Fruit fly (Drosophila melanogaster): Measurements from ENCODE around the gene CG15211.
A peak's percentile ranks its signal among the peaks of the same experiment; 100 is the strongest.

The CG15211 gene

DNA sequence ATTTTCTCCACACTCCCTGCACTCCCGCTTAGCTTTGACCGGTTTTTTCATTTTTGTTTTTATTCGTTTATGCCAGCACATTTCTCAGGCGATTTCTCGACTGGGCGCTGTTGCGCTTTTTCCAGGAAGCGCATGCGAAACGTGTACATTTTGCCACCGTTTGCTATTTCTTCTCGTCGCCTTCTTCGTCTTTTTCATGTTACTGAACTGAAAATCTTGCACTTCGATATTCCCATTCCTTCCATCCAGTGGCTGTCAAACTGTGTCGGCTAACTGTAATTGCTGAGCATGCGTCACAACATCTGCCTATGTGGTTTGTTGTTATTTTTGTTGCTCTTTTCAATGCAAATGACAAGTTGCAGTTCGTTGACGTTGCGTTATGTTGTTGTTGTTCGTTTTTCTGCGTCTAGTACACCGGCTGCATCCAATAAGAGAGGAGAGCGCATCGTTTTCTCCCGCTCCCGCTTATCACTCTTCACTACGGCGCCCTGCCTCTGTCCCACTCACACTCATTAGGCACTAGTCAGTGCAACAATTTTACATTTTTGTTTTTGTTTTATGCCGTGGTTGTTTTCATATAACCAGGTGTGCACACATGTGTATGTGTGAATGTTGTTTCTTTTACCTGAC lies 29.6 kb downstream of the CG15211 start:
- TF ChIP-seq abd-A (tag; optimal IDR thresholded peaks at IDR 0.05) = no peak
- peak; percentile 7 for TF ChIP-seq Med (GFP tag)
- TF ChIP-seq CG10321 (GFP tag; IDR thresholded peaks at IDR 0.05) = 0 out of 2 replicates have a peak, but pooled peaks have one; percentile 5
- TF ChIP-seq CG6654 (GFP tag; optimal IDR thresholded peaks at IDR 0.05) = peak; percentile 95
- TF ChIP-seq Stat92E (GFP tag; optimal IDR thresholded peaks at IDR 0.05) = peak in 1 of 3 experiments; percentile 66
- peak; percentile 68 for TF ChIP-seq Elba2 (GFP tag; optimal IDR thresholded peaks at IDR 0.05)
- peak; percentile 40; the same call in 1 of the 3 replicates for TF ChIP-seq ci (GFP tag; IDR thresholded peaks at IDR 0.05)
- TF ChIP-seq da (GFP tag; optimal IDR thresholded peaks at IDR 0.05) = peak; percentile 17
- TF ChIP-seq tll (GFP tag; optimal IDR thresholded peaks at IDR 0.05) = peak in 1 of 2 experiments; percentile 61
- TF ChIP-seq Nf-YB (GFP tag; optimal IDR thresholded peaks at IDR 0.05) = peak; percentile 76
- peak; percentile 66; the same call in 1 of the 4 replicates for TF ChIP-seq chinmo (GFP tag; IDR thresholded peaks at IDR 0.05; ENCODE audit: partially characterized antibody)
- no peak for TF ChIP-seq bbx (GFP tag; IDR thresholded peaks at IDR 0.05; ENCODE audit: partially characterized antibody)
- peak; percentile 47; the same call in 1 of the 3 replicates for TF ChIP-seq CG2199 (GFP tag; IDR thresholded peaks at IDR 0.05)
- TF ChIP-seq so (GFP tag; IDR thresholded peaks at IDR 0.05) = no peak
- peak; percentile 28 for TF ChIP-seq CG3838 (GFP tag; optimal IDR thresholded peaks at IDR 0.05)
- TF ChIP-seq Trl (optimal IDR thresholded peaks at IDR 0.05) = peak; percentile 34 to 64
- TF ChIP-seq Trl (GFP tag; optimal IDR thresholded peaks at IDR 0.05) = no peak
- TF ChIP-seq CG15479 (GFP tag; optimal IDR thresholded peaks at IDR 0.05) = peak; percentile 59
- peak in 1 of 2 experiments; percentile 51 for TF ChIP-seq insv (GFP tag; optimal IDR thresholded peaks at IDR 0.05)
- no peak for TF ChIP-seq CG18764 (GFP tag; optimal IDR thresholded peaks at IDR 0.05)
- peak; percentile 35 for TF ChIP-seq cad (GFP tag; optimal IDR thresholded peaks at IDR 0.05)
- TF ChIP-seq cg (GFP tag; optimal IDR thresholded peaks at IDR 0.05) = peak; percentile 41
- peak; percentile 29; the same call in 1 of the 2 replicates for TF ChIP-seq crol (GFP tag; IDR thresholded peaks at IDR 0.05)
- peak; percentile 89 for TF ChIP-seq CG4360 (GFP tag; IDR thresholded peaks at IDR 0.05)
- TF ChIP-seq ash1 (GFP tag; optimal IDR thresholded peaks at IDR 0.05) = no peak

DNA sequence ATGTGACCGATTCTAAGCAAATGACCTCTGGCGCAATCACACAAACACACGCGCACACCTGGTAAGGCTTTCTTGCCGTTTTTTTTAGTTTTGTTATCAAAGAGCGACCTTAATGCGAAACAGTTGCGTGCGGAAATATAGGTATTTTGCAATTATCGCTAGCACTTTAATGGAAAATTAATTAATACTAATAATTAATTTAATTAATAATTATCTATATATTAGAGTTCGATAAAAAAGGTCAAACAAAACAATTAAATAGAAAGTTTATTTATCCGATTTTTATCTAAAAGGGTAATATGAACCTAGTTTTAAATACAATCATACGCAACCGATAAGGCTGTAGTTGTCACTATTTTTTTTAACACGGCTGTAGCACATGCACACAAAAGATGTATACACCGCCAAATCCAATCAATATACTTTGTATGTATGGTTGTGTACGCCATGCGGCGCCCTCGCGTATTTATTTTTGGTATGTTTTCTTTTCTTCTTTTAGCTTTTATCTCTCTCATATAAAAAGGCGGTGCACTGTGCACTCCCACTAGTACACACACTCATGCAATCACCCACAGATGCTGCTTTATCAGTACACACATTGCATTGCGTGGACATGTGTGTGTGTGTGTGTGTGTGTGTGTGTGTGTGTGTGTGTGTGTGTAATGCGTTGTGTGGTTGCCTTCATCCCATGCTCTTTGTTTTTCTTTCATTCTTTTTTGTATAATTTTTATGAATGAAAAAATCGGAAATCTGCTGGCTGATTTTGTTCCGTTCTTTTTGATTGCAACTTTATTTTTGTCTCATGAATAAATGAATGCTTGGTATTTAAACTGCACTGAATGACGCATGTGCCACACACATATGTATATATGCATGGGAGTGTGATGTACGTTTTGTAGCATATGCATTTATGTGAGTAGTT lies 30.4 kb downstream of the CG15211 start:
- TF ChIP-seq CTCF (GFP tag; optimal IDR thresholded peaks at IDR 0.05) (peak; percentile 9), CG8478 (optimal IDR thresholded peaks at IDR 0.05) (no peak), grau (tag; optimal IDR thresholded peaks at IDR 0.05) (peak; percentile 79), MESR4 (GFP tag; optimal IDR thresholded peaks at IDR 0.05) (no peak), CG11247 (GFP tag; IDR thresholded peaks at IDR 0.05) (no peak), Atf6 (GFP tag; IDR thresholded peaks at IDR 0.05) (no peak), CG4328 (GFP tag; optimal IDR thresholded peaks at IDR 0.05) (no peak), stc (GFP tag; IDR thresholded peaks at IDR 0.05) (peak; percentile 29; the same call in 1 of the 2 replicates), slp2 (GFP tag; optimal IDR thresholded peaks at IDR 0.05) (no peak), CG13624 (GFP tag; optimal IDR thresholded peaks at IDR 0.05) (no peak), CG13775 (GFP tag; optimal IDR thresholded peaks at IDR 0.05) (peak; percentile 40), CG16813 (GFP tag; IDR thresholded peaks at IDR 0.05; ENCODE audit: partially characterized antibody) (no peak), NK7.1 (GFP tag; optimal IDR thresholded peaks at IDR 0.05) (no peak), Hmx (GFP tag; optimal IDR thresholded peaks at IDR 0.05) (no peak), CG10959 (GFP tag; IDR thresholded peaks at IDR 0.05) (no peak), CG31388 (GFP tag; optimal IDR thresholded peaks at IDR 0.05) (no peak), CG2875 (GFP tag; optimal IDR thresholded peaks at IDR 0.05) (peak; percentile 63), CG17186 (GFP tag; optimal IDR thresholded peaks at IDR 0.05) (no peak), pita (GFP tag; optimal IDR thresholded peaks at IDR 0.05) (no peak), nom (GFP tag; optimal IDR thresholded peaks at IDR 0.05) (peak; percentile 59), Atf-2 (GFP tag; optimal IDR thresholded peaks at IDR 0.05) (no peak), CG33557 (GFP tag; optimal IDR thresholded peaks at IDR 0.05) (no peak), E2f2 (GFP tag; IDR thresholded peaks at IDR 0.05) (peak; percentile 28; the same call in 1 of the 2 replicates), ind (GFP tag; optimal IDR thresholded peaks at IDR 0.05) (peak; percentile 37)
